Fruit fly (Drosophila melanogaster): ENCODE measurements around the gene sstn.

sstn gene

dm6 chr3L:15143638-15144600, 49.4 kb upstream of the sstn start, which contains the start of the genes CG32147 and Pex3 (continued):
- TF ChIP-seq tup (GFP tag; optimal IDR thresholded peaks at IDR 0.05) (no peak), Sox102F (GFP tag; optimal IDR thresholded peaks at IDR 0.05) (no peak), pfk (GFP tag; optimal IDR thresholded peaks at IDR 0.05) (peak; percentile 96), Ets97D (GFP tag; optimal IDR thresholded peaks at IDR 0.05) (peak; percentile 58), Ptx1 (GFP tag; IDR thresholded peaks at IDR 0.05) (no peak), eyg (GFP tag; optimal IDR thresholded peaks at IDR 0.05) (no peak), CG2889 (GFP tag; IDR thresholded peaks at IDR 0.05) (no peak), sr (GFP tag; IDR thresholded peaks at IDR 0.05) (no peak), CG3726 (GFP tag; IDR thresholded peaks at IDR 0.05) (no peak), Dip3 (GFP tag; optimal IDR thresholded peaks at IDR 0.05) (no peak), Abd-B (GFP tag; optimal IDR thresholded peaks at IDR 0.05) (no peak), schlank (tag; optimal IDR thresholded peaks at IDR 0.05) (no peak), row (GFP tag; IDR thresholded peaks at IDR 0.05) (peak; percentile 62), NC2β (GFP tag; optimal IDR thresholded peaks at IDR 0.05) (no peak), CG9817 (tag; optimal IDR thresholded peaks at IDR 0.05) (no peak), CG1603 (tag; optimal IDR thresholded peaks at IDR 0.05) (peak; percentile 89), bcd (GFP tag; optimal IDR thresholded peaks at IDR 0.05) (no peak), Med (GFP tag) (peak; percentile 80), Fer3 (tag; optimal IDR thresholded peaks at IDR 0.05) (no peak), NfI (GFP tag; optimal IDR thresholded peaks at IDR 0.05) (no peak), CG12155 (GFP tag; optimal IDR thresholded peaks at IDR 0.05) (no peak), CG7271 (tag; optimal IDR thresholded peaks at IDR 0.05) (no peak), CG12299 (tag; optimal IDR thresholded peaks at IDR 0.05) (peak; percentile 8), CG10274 (GFP tag; optimal IDR thresholded peaks at IDR 0.05) (no peak), CG7372 (GFP tag; IDR thresholded peaks at IDR 0.05) (no peak), pho (GFP tag; optimal IDR thresholded peaks at IDR 0.05) (no peak), ac (GFP tag; optimal IDR thresholded peaks at IDR 0.05) (no peak), CG30403 (GFP tag; optimal IDR thresholded peaks at IDR 0.05) (no peak), CG10366 (GFP tag; IDR thresholded peaks at IDR 0.05) (no peak), ap (GFP tag; IDR thresholded peaks at IDR 0.05) (no peak), C15 (GFP tag; IDR thresholded peaks at IDR 0.05) (no peak), pzg (GFP tag; optimal IDR thresholded peaks at IDR 0.05) (peak; percentile 70), dan (GFP tag; IDR thresholded peaks at IDR 0.05) (no peak), Rx (GFP tag; IDR thresholded peaks at IDR 0.05) (no peak), mld (GFP tag; IDR thresholded peaks at IDR 0.05; ENCODE audit: partially characterized antibody) (no peak), CG2875 (GFP tag; optimal IDR thresholded peaks at IDR 0.05) (peak; percentile 2), CG4360 (GFP tag; IDR thresholded peaks at IDR 0.05) (peak; percentile 77), tgo (GFP tag; IDR thresholded peaks at IDR 0.05) (no peak), chm (GFP tag; IDR thresholded peaks at IDR 0.05) (no peak), CG2678 (tag; optimal IDR thresholded peaks at IDR 0.05) (no peak), wdn (GFP tag; IDR thresholded peaks at IDR 0.05) (no peak), CG4854 (GFP tag; optimal IDR thresholded peaks at IDR 0.05) (no peak), NFAT (GFP tag; IDR thresholded peaks at IDR 0.05) (no peak), CG4820 (GFP tag; optimal IDR thresholded peaks at IDR 0.05) (no peak), CG4404 (GFP tag; IDR thresholded peaks at IDR 0.05) (no peak), CG16815 (GFP tag; optimal IDR thresholded peaks at IDR 0.05) (no peak), MTF-1 (GFP tag; optimal IDR thresholded peaks at IDR 0.05; ENCODE audit: borderline replicate concordance) (no peak), rib (GFP tag; IDR thresholded peaks at IDR 0.05) (no peak), CG12659 (GFP tag; optimal IDR thresholded peaks at IDR 0.05) (peak; percentile 81), fd102C (GFP tag; optimal IDR thresholded peaks at IDR 0.05) (no peak)
